Fruit fly (Drosophila melanogaster): Measurements from ENCODE around the gene CG42535.
A peak's percentile ranks its signal among the peaks of the same experiment; 100 is the strongest.

The CG42535 gene

DNA sequence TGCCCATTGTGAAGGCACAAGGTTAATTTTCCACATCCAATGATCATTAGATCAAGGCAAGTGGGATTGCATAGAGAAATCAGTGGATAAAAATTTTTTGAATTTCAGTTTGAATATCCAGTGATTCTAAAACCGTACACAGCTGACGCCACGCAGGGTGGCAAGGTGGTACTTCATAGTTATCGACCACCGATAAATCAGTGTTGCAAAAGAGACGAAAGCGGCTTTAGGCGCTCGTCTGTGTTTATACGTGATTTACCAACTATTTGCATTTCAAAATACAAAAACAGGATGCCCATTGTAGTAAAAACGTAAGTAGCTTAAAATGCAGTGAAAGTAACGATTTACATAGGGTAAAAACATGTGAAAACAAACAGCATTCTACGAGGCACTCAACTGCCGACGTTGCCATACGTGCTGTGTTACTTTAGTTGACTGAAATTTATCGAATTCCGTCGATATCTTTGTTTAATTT lies at the start of gene CG42535, which contains the start of the genes CG34001 and hay:
Gene CG42535, minus strand, starts transcription at position 51 of the 475 bp plus-strand sequence.
Gene CG34001, plus strand, starts transcription at position 195 of the 475 bp plus-strand sequence.
Gene hay, plus strand, starts transcription at position 195 of the 475 bp plus-strand sequence.
- TF ChIP-seq psq (optimal IDR thresholded peaks at IDR 0.05) (no peak), CG8478 (optimal IDR thresholded peaks at IDR 0.05) (no peak)

- no peak for TF ChIP-seq CG8478 (optimal IDR thresholded peaks at IDR 0.05)
These were observed 49.4 kb upstream of the CG42535 start for dm6 chr3L:10680177-10680576.

dm6 chr3L:10679711-10680154 lies 49.0 kb upstream of the CG42535 start:
- TF ChIP-seq psq (optimal IDR thresholded peaks at IDR 0.05) (no peak), EcR (GFP tag; optimal IDR thresholded peaks at IDR 0.05) (no peak), CG8478 (optimal IDR thresholded peaks at IDR 0.05) (no peak), Dll (optimal IDR thresholded peaks at IDR 0.05) (no peak), pan (optimal IDR thresholded peaks at IDR 0.05) (no peak), usp (GFP tag; optimal IDR thresholded peaks at IDR 0.05) (no peak)

dm6 chr3L:10678545-10679067 lies 47.9 kb upstream of the CG42535 start:
- TF ChIP-seq pan (optimal IDR thresholded peaks at IDR 0.05) = no peak
- TF ChIP-seq usp (GFP tag; optimal IDR thresholded peaks at IDR 0.05) = no peak
- TF ChIP-seq psq (optimal IDR thresholded peaks at IDR 0.05) = no peak
- TF ChIP-seq EcR (GFP tag; optimal IDR thresholded peaks at IDR 0.05) = no peak
- TF ChIP-seq Dll (optimal IDR thresholded peaks at IDR 0.05) = no peak

dm6 chr3L:10677816-10678215 lies 47.1 kb upstream of the CG42535 start:
- TF ChIP-seq CG8478 (optimal IDR thresholded peaks at IDR 0.05) = no peak
- no peak for TF ChIP-seq EcR (GFP tag; optimal IDR thresholded peaks at IDR 0.05)
- TF ChIP-seq usp (GFP tag; optimal IDR thresholded peaks at IDR 0.05) = no peak
- TF ChIP-seq pan (optimal IDR thresholded peaks at IDR 0.05) = no peak
- TF ChIP-seq Dll (optimal IDR thresholded peaks at IDR 0.05) = no peak
- no peak for TF ChIP-seq psq (optimal IDR thresholded peaks at IDR 0.05)

dm6 chr3L:10675635-10676393 lies 45.1 kb upstream of the CG42535 start:
- TF ChIP-seq CG8478 (optimal IDR thresholded peaks at IDR 0.05) (no peak), EcR (GFP tag; optimal IDR thresholded peaks at IDR 0.05) (no peak), Dll (optimal IDR thresholded peaks at IDR 0.05) (no peak)

dm6 chr3L:10674940-10675339 lies 44.2 kb upstream of the CG42535 start:
- TF ChIP-seq pan (optimal IDR thresholded peaks at IDR 0.05) (no peak), Dll (optimal IDR thresholded peaks at IDR 0.05) (no peak), psq (optimal IDR thresholded peaks at IDR 0.05) (no peak), EcR (GFP tag; optimal IDR thresholded peaks at IDR 0.05) (no peak), CG8478 (optimal IDR thresholded peaks at IDR 0.05) (no peak), usp (GFP tag; optimal IDR thresholded peaks at IDR 0.05) (no peak)

dm6 chr3L:10674145-10674547 lies 43.4 kb upstream of the CG42535 start:
- no peak for TF ChIP-seq pan (optimal IDR thresholded peaks at IDR 0.05)

DNA sequence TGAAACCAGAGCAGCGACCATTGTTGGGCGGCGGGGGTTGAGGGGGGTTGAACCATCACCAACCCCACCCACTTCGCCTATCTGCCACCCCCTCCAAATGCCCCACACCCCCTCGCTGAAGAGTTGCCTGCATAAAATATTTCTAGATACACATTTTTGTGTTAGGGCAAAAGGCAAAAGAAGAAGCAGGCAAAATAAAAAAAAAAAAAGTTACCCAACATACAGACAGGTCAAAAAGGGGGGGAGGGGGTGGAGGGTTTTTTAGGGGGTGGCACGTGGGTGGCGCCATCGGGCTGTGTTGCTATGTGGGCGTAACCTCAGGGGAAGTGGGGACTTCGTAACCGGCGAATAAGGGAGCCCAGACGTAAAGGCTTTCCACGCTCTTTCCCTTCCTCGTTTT lies 41.8 kb upstream of the CG42535 start:
- TF ChIP-seq psq (optimal IDR thresholded peaks at IDR 0.05) (no peak), CG8478 (optimal IDR thresholded peaks at IDR 0.05) (no peak), EcR (GFP tag; optimal IDR thresholded peaks at IDR 0.05) (no peak), Dll (optimal IDR thresholded peaks at IDR 0.05) (no peak), pan (optimal IDR thresholded peaks at IDR 0.05) (no peak), usp (GFP tag; optimal IDR thresholded peaks at IDR 0.05) (no peak)

dm6 chr3L:10669592-10670400 lies 39.1 kb upstream of the CG42535 start:
- TF ChIP-seq CG8478 (optimal IDR thresholded peaks at IDR 0.05) (no peak), Dll (optimal IDR thresholded peaks at IDR 0.05) (no peak), pan (optimal IDR thresholded peaks at IDR 0.05) (no peak), usp (GFP tag; optimal IDR thresholded peaks at IDR 0.05) (no peak), psq (optimal IDR thresholded peaks at IDR 0.05) (no peak), EcR (GFP tag; optimal IDR thresholded peaks at IDR 0.05) (no peak)

DNA sequence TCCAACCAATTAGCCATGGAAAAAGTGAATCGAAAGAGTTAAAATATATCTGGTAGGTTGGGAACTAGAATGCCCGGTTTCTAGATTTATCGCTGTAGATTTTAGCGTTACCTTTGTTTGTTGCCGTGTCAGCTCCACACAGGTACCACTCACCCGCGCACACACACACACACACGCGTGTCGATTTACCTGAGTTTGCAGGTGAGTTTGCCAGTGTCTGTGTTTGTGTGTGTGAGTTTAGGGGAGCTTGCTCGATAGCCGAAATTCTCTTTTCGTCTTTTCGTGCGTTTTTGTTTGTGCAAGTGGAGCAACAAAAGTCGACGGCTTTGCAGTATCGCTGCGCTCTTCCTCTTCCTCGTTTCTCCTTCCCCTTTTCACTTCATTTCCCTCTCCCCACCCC lies 36.6 kb upstream of the CG42535 start:
- TF ChIP-seq CG8478 (optimal IDR thresholded peaks at IDR 0.05) = no peak
- TF ChIP-seq Dll (optimal IDR thresholded peaks at IDR 0.05) = no peak
- no peak for TF ChIP-seq pan (optimal IDR thresholded peaks at IDR 0.05)
- no peak for TF ChIP-seq usp (GFP tag; optimal IDR thresholded peaks at IDR 0.05)
- no peak for TF ChIP-seq EcR (GFP tag; optimal IDR thresholded peaks at IDR 0.05)
- no peak for TF ChIP-seq psq (optimal IDR thresholded peaks at IDR 0.05)

DNA sequence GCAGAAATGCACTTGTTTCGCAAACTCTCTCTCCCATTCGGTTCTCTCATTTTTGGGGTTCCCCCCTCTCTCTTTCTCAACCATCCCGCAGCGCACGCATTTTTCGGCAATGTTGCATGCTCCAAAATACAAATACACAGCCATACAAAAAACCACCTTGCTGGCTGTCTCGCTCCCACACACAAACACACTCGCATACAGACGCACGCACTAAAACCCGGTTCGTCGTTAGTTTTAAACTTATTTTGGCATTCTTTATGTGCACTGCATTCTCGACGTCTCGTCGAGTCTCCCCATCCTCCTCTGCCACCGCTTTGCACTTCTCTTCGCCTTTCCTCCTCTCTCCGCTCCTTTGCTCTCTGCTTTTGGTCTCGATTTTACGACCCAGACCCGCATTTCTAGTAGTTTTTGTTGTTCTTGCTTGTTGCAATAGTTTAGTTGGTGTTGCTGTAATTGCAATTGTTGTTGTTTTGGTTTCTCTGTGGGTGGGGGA lies 35.8 kb upstream of the CG42535 start:
- TF ChIP-seq EcR (GFP tag; optimal IDR thresholded peaks at IDR 0.05) = no peak
- TF ChIP-seq psq (optimal IDR thresholded peaks at IDR 0.05) = no peak
- peak; percentile 56 for TF ChIP-seq Dll (optimal IDR thresholded peaks at IDR 0.05)

Data from whole organism.